Worm (Caenorhabditis elegans) whole organism, L4 larva: ENCODE results near the gene rep-1.
A peak's percentile ranks its signal among the peaks of the same experiment; 100 is the strongest.

Experiments used
- F10B5.3 ChIP-seq: sonication (generic microtip); optimal IDR thresholded peaks from 2 replicates; lab custom pipeline; 2016; ENCODE audit warnings: mild to moderate bottlenecking, missing genetic modification characterization, missing compliant biosample characterization
- F26F4.8 ChIP-seq: fragments of 200-800 bp; sonication (Bioruptor generic); conservative IDR thresholded peaks from 2 replicates; pipeline ENCODE4 v1.3.6; 2022; ENCODE audit warnings: missing genetic modification characterization, missing compliant biosample characterization
- ama-1 ChIP-seq: fragments of 150-350 bp; optimal IDR thresholded peaks from 2 replicates; lab custom pipeline; 2014; ENCODE audit warnings: inconsistent platforms, mixed read lengths
- dpl-1 ChIP-seq: fragments of 150-350 bp; optimal IDR thresholded peaks from 2 replicates; lab custom pipeline; 2014; ENCODE audit warnings: missing biosample characterization, missing genetic modification reagents, missing genetic modification characterization
- dve-1 ChIP-seq: sonication (generic microtip); optimal IDR thresholded peaks from 2 replicates; lab custom pipeline; 2017; ENCODE audit warnings: antibody characterized with exemption, mild to moderate bottlenecking, missing genetic modification characterization, missing compliant biosample characterization; ENCODE audit not compliant: insufficient read depth
- lin-39 ChIP-seq: fragments of 150-350 bp; optimal IDR thresholded peaks from 2 replicates; lab custom pipeline; 2014; ENCODE audit warnings: missing biosample characterization, missing genetic modification reagents, missing genetic modification characterization
- nhr-111 ChIP-seq: fragments of 200-800 bp; sonication (Bioruptor generic); optimal IDR thresholded peaks from 2 replicates; lab custom pipeline; 2018; ENCODE audit warnings: mild to moderate bottlenecking, missing genetic modification characterization, missing compliant biosample characterization
- nhr-42 ChIP-seq: fragments of 200-800 bp; sonication (Bioruptor generic); IDR thresholded peaks from 2 replicates; pipeline ENCODE4 v1.3.6; 2022; ENCODE audit warnings: missing genetic modification characterization, missing compliant biosample characterization
- pha-4 ChIP-seq, 2 experiments: fragments of 150-350 bp in 1 of 2; fragments of 200-800 bp in 1 of 2; sonication (Bioruptor generic) in 1 of 2; IDR thresholded peaks in 1 of 2; optimal IDR thresholded peaks in 1 of 2; 2 replicates each; pipeline versions ENCODE4 v1.3.6 to Lab custom; 2014 to 2022; ENCODE audit warnings: missing genetic modification characterization in 2 of 2, missing genetic modification reagents in 2 of 2, missing biosample characterization in 1 of 2, missing compliant biosample characterization in 1 of 2
- pqm-1 ChIP-seq: sonication (generic microtip); optimal IDR thresholded peaks from 2 replicates; lab custom pipeline; 2017; ENCODE audit warnings: missing biosample characterization, missing genetic modification characterization
- snpc-4 ChIP-seq: fragments of 150-350 bp; optimal IDR thresholded peaks from 2 replicates; lab custom pipeline; 2014; ENCODE audit warnings: missing biosample characterization, missing genetic modification characterization
- unc-39 ChIP-seq: sonication (generic microtip); optimal IDR thresholded peaks from 2 replicates; lab custom pipeline; 2017; ENCODE audit warnings: missing biosample characterization, missing genetic modification characterization
- zag-1 ChIP-seq: fragments of 150-350 bp; optimal IDR thresholded peaks from 2 replicates; lab custom pipeline; 2014; ENCODE audit warnings: missing biosample characterization, missing genetic modification characterization
- ztf-11 ChIP-seq: fragments of 150-350 bp; optimal IDR thresholded peaks from 2 replicates; lab custom pipeline; 2014; ENCODE audit warnings: missing biosample characterization, missing genetic modification characterization

ce11 chrIII:1604514-1604976, 34.4 kb downstream of the rep-1 start, which contains the start of gene Y22D7AL.6:
- TF ChIP-seq zag-1 (no peak), dpl-1 (no peak), ama-1 (lab: Kevin White, UChicago) (no peak), nhr-111 (peak; percentile 51), nhr-42 (0 out of 2 replicates have a peak, but pooled peaks have one; percentile 54), pqm-1 (tag; lab: Kevin White, UChicago) (no peak), ztf-11 (tag; lab: Kevin White, UChicago) (no peak), unc-39 (tag; lab: Kevin White, UChicago) (no peak), dve-1 (peak; percentile 53), lin-39 (tag; lab: Kevin White, UChicago) (no peak), F26F4.8 (GFP tag; lab: Robert Waterston, UW) (peak; percentile 97), snpc-4 (tag; lab: Kevin White, UChicago) (no peak), F10B5.3 (tag; lab: Kevin White, UChicago) (peak; percentile 27), pha-4 (GFP tag; IDR thresholded peaks at IDR 0.05; lab: Robert Waterston, UW) (peak; percentile 91), pha-4 (tag; optimal IDR thresholded peaks at IDR 0.05; lab: Kevin White, UChicago) (no peak)
